Worm (Caenorhabditis elegans) whole organism, L1 larva: Measurements from ENCODE around the gene pct-1.

Experiments used
- aha-1 ChIP-seq: fragments of 150-350 bp; optimal IDR thresholded peaks from 2 replicates; lab custom pipeline; 2014; ENCODE audit warnings: missing biosample characterization, missing genetic modification characterization
- blmp-1 ChIP-seq: fragments of 150-350 bp; optimal IDR thresholded peaks from 2 replicates; lab custom pipeline; 2014; ENCODE audit warnings: missing biosample characterization, missing genetic modification characterization
- ceh-90 ChIP-seq: sonication (generic microtip); optimal IDR thresholded peaks from 2 replicates; lab custom pipeline; 2016; ENCODE audit warnings: missing genetic modification characterization, missing compliant biosample characterization
- ces-1 ChIP-seq: fragments of 150-350 bp; optimal IDR thresholded peaks from 2 replicates; lab custom pipeline; 2014; ENCODE audit warnings: missing biosample characterization, missing genetic modification reagents, missing genetic modification characterization
- dpl-1 ChIP-seq, 3 experiments: fragments of 150-350 bp in 2 of 3; sonication (generic microtip) in 1 of 3; optimal IDR thresholded peaks; 2 replicates each; lab custom pipeline; 2014 to 2017; ENCODE audit warnings: missing biosample characterization in 3 of 3, missing genetic modification characterization in 3 of 3, missing genetic modification reagents in 3 of 3
- efl-1 ChIP-seq, 4 experiments: fragments of 150-350 bp; optimal IDR thresholded peaks in 3 of 4; peaks in 1 of 4; 1 replicate in 1 of 4; 2 replicates in 3 of 4; lab custom pipeline; 2014; ENCODE audit warnings: missing biosample characterization in 2 of 4, missing genetic modification characterization in 2 of 4, missing genetic modification reagents in 2 of 4
- fkh-8 ChIP-seq: sonication (generic microtip); optimal IDR thresholded peaks from 2 replicates; lab custom pipeline; 2016; ENCODE audit warnings: mild to moderate bottlenecking, missing genetic modification characterization, missing compliant biosample characterization
- lin-13 ChIP-seq: fragments of 150-350 bp; optimal IDR thresholded peaks from 2 replicates; lab custom pipeline; 2014; ENCODE audit warnings: missing biosample characterization, missing genetic modification reagents, missing genetic modification characterization
- lsy-2 ChIP-seq, 2 experiments: fragments of 150-350 bp; optimal IDR thresholded peaks; 2 replicates each; lab custom pipeline; 2014; ENCODE audit warnings: missing biosample characterization in 2 of 2, missing genetic modification characterization in 2 of 2
- mep-1 ChIP-seq: fragments of 150-350 bp; optimal IDR thresholded peaks from 2 replicates; lab custom pipeline; 2014; ENCODE audit warnings: missing biosample characterization, missing genetic modification characterization
- nhr-11 ChIP-seq: fragments of 150-350 bp; optimal IDR thresholded peaks from 2 replicates; lab custom pipeline; 2014; ENCODE audit warnings: missing biosample characterization, missing genetic modification characterization
- nhr-19 ChIP-seq: fragments of 200-800 bp; sonication (Bioruptor generic); conservative IDR thresholded peaks from 2 replicates; pipeline ENCODE4 v1.3.6; 2022; ENCODE audit warnings: missing genetic modification characterization, missing compliant biosample characterization
- nhr-76 ChIP-seq: sonication (generic microtip); optimal IDR thresholded peaks from 2 replicates; lab custom pipeline; 2017; ENCODE audit warnings: missing biosample characterization, missing genetic modification characterization
- snu-23 ChIP-seq: sonication (generic microtip); optimal IDR thresholded peaks from 2 replicates; lab custom pipeline; 2016; ENCODE audit warnings: missing genetic modification characterization, missing compliant biosample characterization
- sox-4 ChIP-seq: sonication (generic microtip); optimal IDR thresholded peaks from 2 replicates; lab custom pipeline; 2016; ENCODE audit warnings: missing genetic modification characterization, missing compliant biosample characterization
- tbx-2 ChIP-seq: sonication (generic microtip); optimal IDR thresholded peaks from 2 replicates; lab custom pipeline; 2016; ENCODE audit warnings: missing genetic modification characterization, missing compliant biosample characterization
- unc-30 ChIP-seq: sonication (generic microtip); optimal IDR thresholded peaks from 2 replicates; lab custom pipeline; 2017; ENCODE audit warnings: missing biosample characterization, missing genetic modification characterization
- xbp-1 ChIP-seq: sonication (generic microtip); optimal IDR thresholded peaks from 2 replicates; lab custom pipeline; 2016; ENCODE audit warnings: missing genetic modification characterization, missing compliant biosample characterization

The pct-1 gene

DNA sequence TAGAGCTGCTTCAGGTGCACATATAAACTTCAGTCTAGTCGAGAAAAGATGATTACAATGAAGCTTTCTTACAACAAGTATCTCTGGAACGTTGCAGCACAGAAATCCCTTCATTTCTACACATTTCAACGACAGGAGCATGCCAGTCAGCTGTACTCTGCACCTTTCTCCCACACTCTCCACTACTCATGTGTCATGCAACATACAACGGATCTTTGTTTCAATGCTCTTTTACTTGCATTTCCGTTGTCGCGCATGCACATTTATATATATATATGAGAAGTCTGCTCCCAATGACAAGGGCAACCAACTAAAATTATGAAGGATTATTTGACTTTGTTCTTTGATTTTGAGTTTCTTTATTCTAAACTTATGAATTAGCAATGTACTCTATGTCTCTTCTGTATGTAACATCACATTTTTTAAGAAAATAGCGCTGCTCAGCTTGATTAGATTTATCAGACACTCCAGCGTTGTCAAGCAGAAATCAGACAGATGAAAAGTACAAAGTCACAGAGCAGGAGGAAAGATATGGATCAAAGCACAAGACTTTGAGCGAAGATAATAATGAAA is 58.9 kb downstream of the pct-1 start (continued):
- TF ChIP-seq aha-1 (tag; lab: Kevin White, UChicago) (no peak), ceh-90 (tag; lab: Kevin White, UChicago) (peak; percentile 48), lsy-2 (tag; optimal IDR thresholded peaks at IDR 0.05; lab: Kevin White, UChicago) (peak in 1 of 2 experiments; percentile 1), efl-1 (optimal IDR thresholded peaks at IDR 0.05; lab: Kevin White, UChicago) (no peak), efl-1 (GFP tag; optimal IDR thresholded peaks at IDR 0.05 in 1 of 2; lab: Kevin White, UChicago) (no peak), dpl-1 (GFP tag; optimal IDR thresholded peaks at IDR 0.05; lab: Kevin White, UChicago) (no peak), snu-23 (no peak), unc-30 (tag; lab: Kevin White, UChicago) (no peak), xbp-1 (tag; lab: Kevin White, UChicago) (no peak), mep-1 (tag; lab: Kevin White, UChicago) (peak; percentile 11), nhr-76 (no peak), fkh-8 (tag; lab: Kevin White, UChicago) (peak; percentile 80), tbx-2 (tag; lab: Kevin White, UChicago) (no peak), nhr-19 (GFP tag; lab: Robert Waterston, UW) (0 out of 2 replicates have a peak, but pooled peaks have one; percentile 12), sox-4 (tag; lab: Kevin White, UChicago) (peak; percentile 23), ces-1 (GFP tag; lab: Kevin White, UChicago) (no peak), nhr-11 (tag; lab: Kevin White, UChicago) (no peak)

ce11 chrIV:8236502-8236901 is 60.2 kb downstream of the pct-1 start, which contains the start of gene nhr-66:
Gene nhr-66, minus strand, starts transcription at chrIV:8236602.
- TF ChIP-seq lin-13 (no peak), blmp-1 (tag; lab: Kevin White, UChicago) (peak; percentile 44)
